Worm (Caenorhabditis elegans) whole organism, young adult: Measurements from ENCODE around the gene gpa-17.

Experiments
- F22D6.2 ChIP-seq: sonication (generic microtip); optimal IDR thresholded peaks from 2 replicates; lab custom pipeline; 2016; ENCODE audit warnings: mild to moderate bottlenecking, missing genetic modification characterization, missing compliant biosample characterization
- F49E8.2 ChIP-seq: sonication (generic microtip); optimal IDR thresholded peaks from 3 replicates; lab custom pipeline; 2017; ENCODE audit warnings: missing genetic modification characterization, mild to moderate bottlenecking, missing compliant biosample characterization, antibody characterized with exemption, moderate library complexity; ENCODE audit not compliant: insufficient read depth
- Y53G8AR.9 ChIP-seq: fragments of 200-800 bp; sonication (Bioruptor generic); conservative IDR thresholded peaks from 2 replicates; pipeline ENCODE4 v1.3.6; 2022; ENCODE audit warnings: missing genetic modification reagents, missing genetic modification characterization, missing compliant biosample characterization
- Y56A3A.18 ChIP-seq: fragments of 200-800 bp; sonication (Bioruptor generic); IDR thresholded peaks from 2 replicates; pipeline ENCODE4 v1.3.6; 2022; ENCODE audit warnings: missing genetic modification reagents, missing genetic modification characterization, missing compliant biosample characterization
- bed-1 ChIP-seq: fragments of 200-800 bp; sonication (Bioruptor generic); IDR thresholded peaks from 2 replicates; pipeline ENCODE4 v1.3.6; 2022; ENCODE audit warnings: missing genetic modification reagents, missing genetic modification characterization, missing compliant biosample characterization
- madf-10 ChIP-seq: sonication (generic microtip); optimal IDR thresholded peaks from 2 replicates; lab custom pipeline; 2016; ENCODE audit warnings: mild to moderate bottlenecking, missing genetic modification characterization, missing compliant biosample characterization

ce11 chrIII:2597753-2598152 lies 11.4 kb downstream of the gpa-17 start, which contains the start of gene mdt-19:
- TF ChIP-seq Y56A3A.18 (GFP tag; lab: Robert Waterston, UW) (no peak), Y53G8AR.9 (GFP tag; lab: Robert Waterston, UW) (no peak), bed-1 (GFP tag; lab: Robert Waterston, UW) (no peak), madf-10 (tag; lab: Kevin White, UChicago) (no peak), F22D6.2 (no peak), F49E8.2 (tag; lab: Kevin White, UChicago) (no peak)
